Fruit fly (Drosophila melanogaster): Measurements from ENCODE around the gene fbp.

Gene fbp

DNA sequence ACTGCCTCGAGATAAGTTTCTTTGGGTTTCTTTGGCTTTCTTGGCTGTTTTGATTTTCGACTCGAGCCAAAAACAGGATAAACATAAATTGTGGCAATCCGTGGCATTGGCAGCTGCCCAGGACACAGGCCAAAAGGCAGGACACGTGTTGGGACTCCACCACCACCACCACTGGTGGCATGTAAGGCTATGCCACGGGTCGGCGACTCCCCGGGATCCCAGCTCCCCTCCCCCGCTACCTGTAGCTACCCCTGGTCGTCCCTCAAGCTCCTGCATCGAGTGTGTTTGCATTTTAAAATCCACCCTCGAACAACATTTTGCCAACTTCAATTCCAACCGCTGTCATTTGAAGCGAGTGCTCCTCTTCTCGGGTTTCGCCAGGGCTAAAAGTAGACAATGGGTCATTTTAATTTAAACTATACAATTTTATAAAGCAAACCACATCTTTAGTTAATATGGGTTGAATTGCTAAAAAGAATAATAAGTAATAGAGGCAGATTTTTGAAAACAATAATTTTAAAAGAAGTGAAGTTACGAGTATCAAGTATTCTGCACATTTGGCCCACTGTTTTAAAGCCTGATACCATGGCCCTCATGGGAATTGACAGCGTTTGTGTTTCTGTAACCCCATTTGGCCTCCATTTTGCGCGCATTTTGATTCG lies 38.1 kb upstream of the fbp start (continued):
- no peak for TF ChIP-seq spab (GFP tag; optimal IDR thresholded peaks at IDR 0.05)
- TF ChIP-seq lz (GFP tag; optimal IDR thresholded peaks at IDR 0.05), result peak; percentile 14
- peak; percentile 3 for TF ChIP-seq CG34406 (GFP tag; optimal IDR thresholded peaks at IDR 0.05)

DNA sequence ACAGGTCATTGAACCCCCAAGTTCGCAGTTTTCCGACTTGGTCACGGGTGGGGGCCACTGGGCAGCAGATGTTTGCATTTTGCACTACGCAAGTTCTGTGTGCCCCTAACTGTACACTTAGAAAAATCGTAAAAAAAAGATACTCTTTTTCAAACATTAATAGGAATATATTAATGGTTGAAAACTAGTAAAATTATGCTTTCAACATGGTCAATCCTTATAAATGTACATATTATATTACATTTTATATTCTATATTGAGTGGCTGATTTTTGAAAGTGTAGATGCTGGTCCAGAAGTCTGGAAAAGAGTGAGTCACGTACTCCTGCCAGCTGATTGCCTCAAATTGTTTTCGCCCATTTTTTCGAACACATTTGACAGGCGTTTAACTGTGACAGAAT lies 36.8 kb upstream of the fbp start:
- TF ChIP-seq Eip78C (GFP tag) (peak; percentile 46), net (GFP tag; optimal IDR thresholded peaks at IDR 0.05) (no peak), Eip93F (GFP tag; optimal IDR thresholded peaks at IDR 0.05) (no peak), eg (GFP tag; IDR thresholded peaks at IDR 0.05) (no peak)

DNA sequence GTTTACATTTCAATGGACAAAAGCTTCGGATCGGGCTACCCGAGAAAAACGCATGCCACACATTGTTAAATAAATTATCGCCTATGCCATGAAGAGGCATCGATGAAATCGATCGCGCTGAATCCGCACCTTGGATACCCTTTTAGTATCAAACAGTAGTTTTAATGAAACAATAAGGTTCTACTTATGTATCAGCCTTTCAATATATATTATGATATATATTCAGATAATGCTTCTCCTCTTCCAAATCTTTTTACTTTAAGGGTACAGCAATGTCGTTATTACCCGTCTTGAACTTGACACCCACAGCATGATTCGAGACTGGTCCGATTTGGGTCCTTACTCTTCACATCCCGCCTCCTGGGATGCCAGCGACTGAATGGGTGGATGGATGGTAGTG lies 36.0 kb upstream of the fbp start:
- TF ChIP-seq cyc (GFP tag; optimal IDR thresholded peaks at IDR 0.05) (no peak), dsx (GFP tag; optimal IDR thresholded peaks at IDR 0.05; ENCODE audit: poor library complexity, severe bottlenecking) (peak; percentile 25), CG10631 (GFP tag; optimal IDR thresholded peaks at IDR 0.05) (peak; percentile 6), fd85E (GFP tag; optimal IDR thresholded peaks at IDR 0.05) (no peak), CG8319 (GFP tag; optimal IDR thresholded peaks at IDR 0.05) (no peak), spab (GFP tag; optimal IDR thresholded peaks at IDR 0.05) (peak; percentile 19), esn (GFP tag; optimal IDR thresholded peaks at IDR 0.05) (peak; percentile 32), Sox102F (GFP tag; optimal IDR thresholded peaks at IDR 0.05) (no peak), CG6163 (GFP tag; IDR thresholded peaks at IDR 0.05) (0 out of 3 replicates have a peak, but pooled peaks have one; percentile 37), CG8119 (GFP tag; IDR thresholded peaks at IDR 0.05) (no peak), achi (GFP tag; optimal IDR thresholded peaks at IDR 0.05) (peak; percentile 14), ss (GFP tag; optimal IDR thresholded peaks at IDR 0.05) (peak in 1 of 2 experiments; percentile 44), CG15336 (GFP tag; IDR thresholded peaks at IDR 0.05) (no peak), Hr38 (GFP tag; optimal IDR thresholded peaks at IDR 0.05) (no peak), Met (GFP tag; optimal IDR thresholded peaks at IDR 0.05) (peak; percentile 4), salr (GFP tag; optimal IDR thresholded peaks at IDR 0.05) (no peak), CG6792 (GFP tag; optimal IDR thresholded peaks at IDR 0.05) (no peak), Sox14 (GFP tag; optimal IDR thresholded peaks at IDR 0.05) (no peak), CG1621 (tag; optimal IDR thresholded peaks at IDR 0.05) (no peak), CG16779 (tag; optimal IDR thresholded peaks at IDR 0.05) (no peak), CG8632 (GFP tag; optimal IDR thresholded peaks at IDR 0.05) (no peak), dac (GFP tag; optimal IDR thresholded peaks at IDR 0.05) (no peak), CG3032 (tag; optimal IDR thresholded peaks at IDR 0.05) (peak; percentile 32), Gug (GFP tag; IDR thresholded peaks at IDR 0.05) (no peak), Ets96B (tag; optimal IDR thresholded peaks at IDR 0.05) (peak; percentile 30), CG31627 (GFP tag; optimal IDR thresholded peaks at IDR 0.05) (peak; percentile 4), eg (GFP tag; IDR thresholded peaks at IDR 0.05) (no peak), CG6276 (GFP tag; optimal IDR thresholded peaks at IDR 0.05) (no peak), acj6 (GFP tag; optimal IDR thresholded peaks at IDR 0.05) (peak; percentile 11), svp (GFP tag) (peak; percentile 66), fd59A (GFP tag; optimal IDR thresholded peaks at IDR 0.05) (no peak), Smox (GFP tag; optimal IDR thresholded peaks at IDR 0.05) (peak; percentile 16), topi (GFP tag; optimal IDR thresholded peaks at IDR 0.05) (peak; percentile 16), OdsH (GFP tag; optimal IDR thresholded peaks at IDR 0.05) (peak; percentile 9), Blimp-1 (GFP tag; optimal IDR thresholded peaks at IDR 0.05) (no peak), CG11902 (GFP tag; optimal IDR thresholded peaks at IDR 0.05) (no peak), Eip78C (GFP tag) (peak; percentile 57), CG6854 (GFP tag; optimal IDR thresholded peaks at IDR 0.05) (no peak), CG4318 (GFP tag; optimal IDR thresholded peaks at IDR 0.05) (no peak), CG34406 (GFP tag; optimal IDR thresholded peaks at IDR 0.05) (no peak), CG3919 (GFP tag; optimal IDR thresholded peaks at IDR 0.05) (peak; percentile 1), CG10669 (GFP tag; optimal IDR thresholded peaks at IDR 0.05) (peak; percentile 16), net (GFP tag; optimal IDR thresholded peaks at IDR 0.05) (no peak)
